Worm (Caenorhabditis elegans) whole organism, young adult: ENCODE data around the gene dmsr-1.
A peak's percentile ranks its signal among the peaks of the same experiment; 100 is the strongest.

Experiments used
- B0019.2 ChIP-seq: fragments of 200-800 bp; sonication (Bioruptor generic); conservative IDR thresholded peaks from 2 replicates; pipeline ENCODE4 v1.3.6; 2022; ENCODE audit warnings: missing genetic modification reagents, missing genetic modification characterization, missing compliant biosample characterization
- B0035.1 ChIP-seq: sonication (generic microtip); optimal IDR thresholded peaks from 2 replicates; lab custom pipeline; 2016; ENCODE audit warnings: missing genetic modification characterization, mild to moderate bottlenecking, missing compliant biosample characterization, missing genotype, missing genetic modification reagents
- B0261.1 ChIP-seq: sonication (generic microtip); optimal IDR thresholded peaks from 2 replicates; lab custom pipeline; 2016; ENCODE audit warnings: mild to moderate bottlenecking, missing genetic modification characterization, moderate library complexity, missing compliant biosample characterization
- F22D6.2 ChIP-seq: sonication (generic microtip); optimal IDR thresholded peaks from 2 replicates; lab custom pipeline; 2016; ENCODE audit warnings: mild to moderate bottlenecking, missing genetic modification characterization, missing compliant biosample characterization
- F33H1.4 ChIP-seq: fragments of 200-800 bp; sonication (Bioruptor generic); IDR thresholded peaks from 2 replicates; pipeline ENCODE4 v1.3.6; 2022; ENCODE audit warnings: missing genetic modification reagents, missing genetic modification characterization, missing compliant biosample characterization
- F37B4.10 ChIP-seq: fragments of 200-800 bp; sonication (Bioruptor generic); IDR thresholded peaks from 2 replicates; pipeline ENCODE4 v1.3.6; 2022; ENCODE audit warnings: missing genetic modification characterization, missing compliant biosample characterization
- Y53F4B.3 ChIP-seq: fragments of 200-800 bp; sonication (Bioruptor generic); IDR thresholded peaks from 2 replicates; pipeline ENCODE4 v1.3.6; 2022; ENCODE audit warnings: missing genetic modification reagents, missing genetic modification characterization, missing compliant biosample characterization
- Y53G8AR.9 ChIP-seq: fragments of 200-800 bp; sonication (Bioruptor generic); conservative IDR thresholded peaks from 2 replicates; pipeline ENCODE4 v1.3.6; 2022; ENCODE audit warnings: missing genetic modification reagents, missing genetic modification characterization, missing compliant biosample characterization
- akir-1 ChIP-seq: fragments of 200-800 bp; sonication (Bioruptor generic); optimal IDR thresholded peaks from 2 replicates; lab custom pipeline; 2018; ENCODE audit warnings: mild to moderate bottlenecking, missing genetic modification characterization, moderate library complexity, missing compliant biosample characterization
- ama-1 ChIP-seq, 3 experiments: fragments of 150-350 bp in 1 of 3; sonication (generic microtip) in 2 of 3; optimal IDR thresholded peaks; 2 replicates each; lab custom pipeline; 2014 to 2018; ENCODE audit warnings: missing biosample characterization in 2 of 3, missing genetic modification characterization in 2 of 3, missing genetic modification reagents in 2 of 3
- aptf-2 ChIP-seq: fragments of 200-800 bp; sonication (Bioruptor generic); conservative IDR thresholded peaks from 2 replicates; pipeline ENCODE4 v1.3.6; 2022; ENCODE audit warnings: missing genetic modification reagents, missing genetic modification characterization, missing compliant biosample characterization
- atf-7 ChIP-seq: sonication (generic microtip); optimal IDR thresholded peaks from 2 replicates; lab custom pipeline; 2017; ENCODE audit warnings: mild to moderate bottlenecking, missing genetic modification characterization, missing compliant biosample characterization
- athp-1 ChIP-seq: sonication (generic microtip); optimal IDR thresholded peaks from 2 replicates; lab custom pipeline; 2017; ENCODE audit warnings: mild to moderate bottlenecking, missing genetic modification characterization, missing compliant biosample characterization
- attf-3 ChIP-seq: fragments of 200-800 bp; sonication (Bioruptor generic); conservative IDR thresholded peaks from 2 replicates; pipeline ENCODE4 v1.3.6; 2022; ENCODE audit warnings: missing genetic modification reagents, missing genetic modification characterization, missing compliant biosample characterization
- attf-6 ChIP-seq: fragments of 200-800 bp; sonication (Bioruptor generic); IDR thresholded peaks from 2 replicates; pipeline ENCODE4 v1.3.6; 2022; ENCODE audit warnings: missing genetic modification reagents, missing genetic modification characterization, missing compliant biosample characterization
- bed-2 ChIP-seq: fragments of 200-800 bp; sonication (Bioruptor generic); IDR thresholded peaks from 2 replicates; pipeline ENCODE4 v1.3.6; 2022; ENCODE audit warnings: missing genetic modification reagents, missing genetic modification characterization, missing compliant biosample characterization
- cebp-1 ChIP-seq, 2 experiments: fragments of 200-800 bp in 1 of 2; sonication (Bioruptor generic) in 1 of 2; sonication (generic microtip) in 1 of 2; IDR thresholded peaks in 1 of 2; optimal IDR thresholded peaks in 1 of 2; 2 replicates each; pipeline versions ENCODE4 v1.3.6 to Lab custom; 2017 to 2022; ENCODE audit warnings: missing compliant biosample characterization in 2 of 2, missing genetic modification characterization in 2 of 2, mild to moderate bottlenecking in 1 of 2, missing genetic modification reagents in 1 of 2, moderate library complexity in 1 of 2
- cebp-2 ChIP-seq: fragments of 200-800 bp; sonication (Bioruptor generic); IDR thresholded peaks from 2 replicates; pipeline ENCODE4 v1.3.6; 2022; ENCODE audit warnings: missing genetic modification characterization, missing compliant biosample characterization
- ceh-58 ChIP-seq: fragments of 200-800 bp; sonication (Bioruptor generic); IDR thresholded peaks from 2 replicates; pipeline ENCODE4 v1.3.6; 2022; ENCODE audit warnings: missing genetic modification characterization, missing compliant biosample characterization
- dpl-1 ChIP-seq: fragments of 150-350 bp; optimal IDR thresholded peaks from 2 replicates; lab custom pipeline; 2014; ENCODE audit warnings: missing biosample characterization, missing genetic modification reagents, missing genetic modification characterization
- egrh-3 ChIP-seq: fragments of 200-800 bp; sonication (Bioruptor generic); IDR thresholded peaks from 2 replicates; pipeline ENCODE4 v1.3.6; 2022; ENCODE audit warnings: missing genetic modification reagents, missing genetic modification characterization, missing compliant biosample characterization
- ets-4 ChIP-seq: fragments of 200-800 bp; sonication (Bioruptor generic); optimal IDR thresholded peaks from 2 replicates; lab custom pipeline; 2018; ENCODE audit warnings: mild to moderate bottlenecking, missing genetic modification characterization, missing compliant biosample characterization
- him-1 ChIP-seq: sonication (generic microtip); optimal IDR thresholded peaks from 2 replicates; lab custom pipeline; 2016; ENCODE audit warnings: missing genotype, missing genetic modification reagents, missing genetic modification characterization, missing compliant biosample characterization
- hsf-1 ChIP-seq: fragments of 200-800 bp; sonication (Bioruptor generic); IDR thresholded peaks from 2 replicates; pipeline ENCODE4 v1.3.6; 2022; ENCODE audit warnings: missing genetic modification reagents, missing genetic modification characterization, missing compliant biosample characterization
- lag-1 ChIP-seq: fragments of 200-800 bp; sonication (Bioruptor generic); IDR thresholded peaks from 2 replicates; pipeline ENCODE4 v1.3.6; 2022; ENCODE audit warnings: missing genetic modification reagents, missing genetic modification characterization, missing compliant biosample characterization
- let-607 ChIP-seq, 2 experiments: fragments of 200-800 bp in 1 of 2; sonication (Bioruptor generic) in 1 of 2; sonication (generic microtip) in 1 of 2; optimal IDR thresholded peaks; 2 replicates each; lab custom pipeline; 2016 to 2018; ENCODE audit warnings: mild to moderate bottlenecking in 2 of 2, missing compliant biosample characterization in 2 of 2, missing genetic modification characterization in 2 of 2, moderate library complexity in 2 of 2, missing genotype in 1 of 2
- lin-26 ChIP-seq: fragments of 200-800 bp; sonication (Bioruptor generic); IDR thresholded peaks from 2 replicates; pipeline ENCODE4 v1.3.6; 2022; ENCODE audit warnings: missing genetic modification reagents, missing genetic modification characterization, missing compliant biosample characterization
- lin-35 ChIP-seq, 3 experiments: fragments of 150-350 bp in 2 of 3; sonication (generic microtip) in 1 of 3; optimal IDR thresholded peaks; 2 replicates each; lab custom pipeline; 2014 to 2018; ENCODE audit warnings: missing biosample characterization in 3 of 3, missing genetic modification characterization in 3 of 3, missing genetic modification reagents in 3 of 3
- lir-1 ChIP-seq: fragments of 200-800 bp; sonication (Bioruptor generic); conservative IDR thresholded peaks from 2 replicates; pipeline ENCODE4 v1.3.6; 2022; ENCODE audit warnings: missing genetic modification reagents, missing genetic modification characterization, missing compliant biosample characterization
- lsy-27 ChIP-seq: sonication (generic microtip); optimal IDR thresholded peaks from 2 replicates; lab custom pipeline; 2017; ENCODE audit warnings: missing genetic modification characterization, mild to moderate bottlenecking, missing compliant biosample characterization, antibody characterized with exemption, missing genotype, borderline replicate concordance; ENCODE audit not compliant: insufficient read depth
- madf-6 ChIP-seq: fragments of 200-800 bp; sonication (Bioruptor generic); IDR thresholded peaks from 2 replicates; pipeline ENCODE4 v1.3.6; 2022; ENCODE audit warnings: missing genetic modification reagents, missing genetic modification characterization, missing compliant biosample characterization
- mes-4 ChIP-seq: sonication (generic microtip); optimal IDR thresholded peaks from 2 replicates; lab custom pipeline; 2016; ENCODE audit warnings: missing genotype, missing genetic modification characterization, missing compliant biosample characterization
- nfya-2 ChIP-seq: fragments of 200-800 bp; sonication (Bioruptor generic); IDR thresholded peaks from 2 replicates; pipeline ENCODE4 v1.3.6; 2022; ENCODE audit warnings: missing genetic modification reagents, missing genetic modification characterization, missing compliant biosample characterization
- nfyb-1 ChIP-seq: fragments of 200-800 bp; sonication (Bioruptor generic); IDR thresholded peaks from 2 replicates; pipeline ENCODE4 v1.3.6; 2022; ENCODE audit warnings: missing genetic modification reagents, missing genetic modification characterization, missing compliant biosample characterization
- nhr-120 ChIP-seq: fragments of 200-800 bp; sonication (Bioruptor generic); IDR thresholded peaks from 2 replicates; pipeline ENCODE4 v1.3.6; 2022; ENCODE audit warnings: missing genetic modification characterization, missing compliant biosample characterization
- nhr-179 ChIP-seq: sonication (generic microtip); optimal IDR thresholded peaks from 2 replicates; lab custom pipeline; 2016; ENCODE audit warnings: mild to moderate bottlenecking, missing genetic modification characterization, missing compliant biosample characterization
- rcor-1 ChIP-seq: fragments of 200-800 bp; sonication (Bioruptor generic); IDR thresholded peaks from 2 replicates; pipeline ENCODE4 v1.3.6; 2022; ENCODE audit warnings: missing genetic modification reagents, missing genetic modification characterization, missing compliant biosample characterization
- rec-8 ChIP-seq, 2 experiments: sonication (generic microtip); optimal IDR thresholded peaks; 2 replicates each; lab custom pipeline; 2016; ENCODE audit warnings: mild to moderate bottlenecking in 2 of 2, missing genetic modification characterization in 2 of 2, missing genetic modification reagents in 2 of 2, missing genotype in 2 of 2, missing biosample characterization in 1 of 2, missing compliant biosample characterization in 1 of 2, moderate library complexity in 1 of 2
- snpc-1.1 ChIP-seq: sonication (generic microtip); optimal IDR thresholded peaks from 2 replicates; lab custom pipeline; 2017; ENCODE audit warnings: missing genetic modification characterization, mild to moderate bottlenecking, missing compliant biosample characterization, antibody characterized with exemption, moderate library complexity, missing genotype, missing genetic modification reagents; ENCODE audit not compliant: insufficient read depth
- snpc-1.3 ChIP-seq: sonication (generic microtip); optimal IDR thresholded peaks from 2 replicates; lab custom pipeline; 2017; ENCODE audit warnings: missing genetic modification characterization, mild to moderate bottlenecking, missing compliant biosample characterization, antibody characterized with exemption, moderate library complexity, missing genotype, missing genetic modification reagents; ENCODE audit not compliant: insufficient read depth
- snpc-3.4 ChIP-seq: sonication (generic microtip); optimal IDR thresholded peaks from 2 replicates; lab custom pipeline; 2017; ENCODE audit warnings: missing genetic modification characterization, mild to moderate bottlenecking, missing compliant biosample characterization, antibody characterized with exemption, moderate library complexity, missing genotype, missing genetic modification reagents
- sptf-2 ChIP-seq: fragments of 200-800 bp; sonication (Bioruptor generic); optimal IDR thresholded peaks from 2 replicates; lab custom pipeline; 2018; ENCODE audit warnings: mild to moderate bottlenecking, missing genetic modification characterization, missing compliant biosample characterization
- zfh-2 ChIP-seq: fragments of 200-800 bp; sonication (Bioruptor generic); conservative IDR thresholded peaks from 2 replicates; pipeline ENCODE4 v1.3.6; 2022; ENCODE audit warnings: missing genetic modification reagents, missing genetic modification characterization, missing compliant biosample characterization
- ztf-22 ChIP-seq: fragments of 200-800 bp; sonication (Bioruptor generic); optimal IDR thresholded peaks from 2 replicates; lab custom pipeline; 2018; ENCODE audit warnings: mild to moderate bottlenecking, missing genetic modification characterization, moderate library complexity, missing compliant biosample characterization
- ztf-25 ChIP-seq: fragments of 200-800 bp; sonication (Bioruptor generic); IDR thresholded peaks from 2 replicates; pipeline ENCODE4 v1.3.6; 2022; ENCODE audit warnings: missing genetic modification reagents, missing genetic modification characterization, missing compliant biosample characterization
- ztf-26 ChIP-seq: sonication (generic microtip); optimal IDR thresholded peaks from 2 replicates; lab custom pipeline; 2017; ENCODE audit warnings: missing genetic modification characterization, missing compliant biosample characterization

dmsr-1 gene

DNA sequence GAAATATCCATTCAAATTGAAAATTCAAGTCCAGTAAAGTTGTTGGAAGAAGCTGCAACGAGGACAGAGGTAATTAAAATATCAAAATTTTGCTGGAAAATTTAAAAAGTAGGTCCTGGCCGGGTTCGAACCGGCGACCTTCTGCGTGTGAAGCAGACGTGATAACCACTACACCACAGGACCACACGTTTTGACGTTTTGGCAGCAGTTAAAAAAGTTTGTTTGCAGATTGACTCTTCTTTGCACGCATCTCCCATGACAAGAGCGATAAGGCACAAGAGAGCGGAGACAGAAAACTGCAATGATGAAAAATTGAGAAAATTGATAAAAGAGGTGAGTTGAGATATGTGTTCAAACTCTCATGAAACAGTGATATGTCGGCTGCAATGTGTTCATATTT is 26.4 kb upstream of the dmsr-1 start (continued):
- TF ChIP-seq F33H1.4 = peak; percentile 20; the same call in 1 of the 2 replicates
- TF ChIP-seq nfyb-1 = peak; percentile 63
- no peak for TF ChIP-seq ztf-26 (tag; lab: Kevin White, UChicago)
- TF ChIP-seq lsy-27 (tag; lab: Kevin White, UChicago) = peak; percentile 30
- peak in 1 of 2 experiments; percentile 63 for TF ChIP-seq rec-8 (tag; optimal IDR thresholded peaks at IDR 0.05; lab: Kevin White, UChicago)
- no peak for TF ChIP-seq nhr-120 (GFP tag; lab: Robert Waterston, UW)
- no peak for TF ChIP-seq lag-1 (GFP tag; lab: Robert Waterston, UW)
- no peak for TF ChIP-seq F22D6.2
- TF ChIP-seq egrh-3 (GFP tag; lab: Robert Waterston, UW) = 0 out of 2 replicates have a peak, but pooled peaks have one; percentile 6
- 0 out of 2 replicates have a peak, but pooled peaks have one; percentile 5 for TF ChIP-seq lir-1 (GFP tag; lab: Robert Waterston, UW)
- peak in 1 of 2 experiments; percentile 18 for TF ChIP-seq let-607 (tag; optimal IDR thresholded peaks at IDR 0.05; lab: Kevin White, UChicago)
- no peak for TF ChIP-seq B0035.1 (tag; lab: Kevin White, UChicago)
- no peak for TF ChIP-seq mes-4
- no peak; the same call in 1 of the 2 replicates for TF ChIP-seq madf-6 (GFP tag; lab: Robert Waterston, UW)
- peak; percentile 50; the same call in 1 of the 2 replicates for TF ChIP-seq Y53G8AR.9 (GFP tag; lab: Robert Waterston, UW)
- no peak for TF ChIP-seq B0019.2 (GFP tag; lab: Robert Waterston, UW)
- peak; percentile 47 for TF ChIP-seq snpc-3.4 (tag; lab: Kevin White, UChicago)
- no peak for TF ChIP-seq Y53F4B.3 (GFP tag; lab: Robert Waterston, UW)
- TF ChIP-seq rcor-1 = 0 out of 2 replicates have a peak, but pooled peaks have one; percentile 36
- TF ChIP-seq lin-35 (GFP tag; optimal IDR thresholded peaks at IDR 0.05; lab: Kevin White, UChicago) = no peak
- peak; percentile 83 for TF ChIP-seq him-1
- no peak for TF ChIP-seq ama-1 (optimal IDR thresholded peaks at IDR 0.05; lab: Kevin White, UChicago)
- no peak for TF ChIP-seq ama-1 (GFP tag; optimal IDR thresholded peaks at IDR 0.05; lab: Kevin White, UChicago)
- TF ChIP-seq sptf-2 (GFP tag; lab: Kevin White, UChicago) = no peak
- no peak for TF ChIP-seq bed-2 (GFP tag; lab: Robert Waterston, UW)
- TF ChIP-seq ztf-25 = 0 out of 2 replicates have a peak, but pooled peaks have one; percentile 35
- TF ChIP-seq snpc-1.1 (tag; lab: Kevin White, UChicago) = peak; percentile 66
- TF ChIP-seq akir-1 (GFP tag; lab: Kevin White, UChicago) = no peak
- no peak for TF ChIP-seq ztf-22 (GFP tag; lab: Kevin White, UChicago)
- TF ChIP-seq attf-6 (GFP tag; lab: Robert Waterston, UW) = no peak
- no peak for TF ChIP-seq snpc-1.3 (tag; lab: Kevin White, UChicago)
- TF ChIP-seq zfh-2 = no peak
- no peak for TF ChIP-seq cebp-2
- peak; percentile 20 for TF ChIP-seq atf-7 (tag; lab: Kevin White, UChicago)
- no peak for TF ChIP-seq F37B4.10
- TF ChIP-seq ets-4 (GFP tag; lab: Kevin White, UChicago) = no peak
- TF ChIP-seq B0261.1 (tag; lab: Kevin White, UChicago) = peak; percentile 81
- TF ChIP-seq dpl-1 (GFP tag; lab: Kevin White, UChicago) = no peak
- no peak for TF ChIP-seq aptf-2
- no peak for TF ChIP-seq cebp-1 (GFP tag; IDR thresholded peaks at IDR 0.05; lab: Robert Waterston, UW)
- TF ChIP-seq cebp-1 (tag; optimal IDR thresholded peaks at IDR 0.05; lab: Kevin White, UChicago) = no peak
- TF ChIP-seq nhr-179 (tag; lab: Kevin White, UChicago) = no peak
- TF ChIP-seq attf-3 (GFP tag; lab: Robert Waterston, UW) = no peak
- TF ChIP-seq nfya-2 (GFP tag; lab: Robert Waterston, UW) = no peak
- no peak for TF ChIP-seq ceh-58
- TF ChIP-seq lin-26 (GFP tag; lab: Robert Waterston, UW) = peak; percentile 80
- TF ChIP-seq hsf-1 (GFP tag; lab: Robert Waterston, UW) = no peak
- TF ChIP-seq athp-1 = peak; percentile 63
